Worm (Caenorhabditis elegans) whole organism, L4 larva: ENCODE measurements around the gene R13A1.3.
"Not testable (repeated sequence)": the region's sequence is repeated elsewhere in the genome, so short reads cannot be mapped to it uniquely, and the experiment has no call there.

ENCODE experiments used
- Y75B8A.6 ChIP-seq: fragments of 200-800 bp; sonication (Bioruptor generic); IDR thresholded peaks from 2 replicates; pipeline ENCODE4 v1.3.6; 2022; ENCODE audit warnings: missing genetic modification reagents, missing genetic modification characterization, missing compliant biosample characterization
- hlh-11 ChIP-seq: fragments of 200-800 bp; sonication (Bioruptor generic); optimal IDR thresholded peaks from 2 replicates; lab custom pipeline; 2018; ENCODE audit warnings: mild to moderate bottlenecking, missing genetic modification characterization, missing compliant biosample characterization
- unc-39 ChIP-seq: sonication (generic microtip); optimal IDR thresholded peaks from 2 replicates; lab custom pipeline; 2017; ENCODE audit warnings: missing biosample characterization, missing genetic modification characterization

The R13A1.3 gene

ce11 chrIV:7254690-7255089 is 50.9 kb downstream of the R13A1.3 start, which contains the start of gene C06E4.5:
C06E4.5 (plus strand) TSS chrIV:7254990.
- TF ChIP-seq unc-39 (tag; lab: Kevin White, UChicago); Y75B8A.6 (GFP tag; lab: Robert Waterston, UW); hlh-11 (tag; lab: Kevin White, UChicago): not testable (repeated sequence)
